Worm (Caenorhabditis elegans) whole organism, young adult: ENCODE results near the gene ZK742.4.

Experiments used
- B0261.1 ChIP-seq: sonication (generic microtip); optimal IDR thresholded peaks from 2 replicates; lab custom pipeline; 2016; ENCODE audit warnings: mild to moderate bottlenecking, missing genetic modification characterization, moderate library complexity, missing compliant biosample characterization
- C17E4.6 ChIP-seq: fragments of 200-800 bp; sonication (Bioruptor generic); IDR thresholded peaks from 2 replicates; pipeline ENCODE4 v1.3.6; 2022; ENCODE audit warnings: missing genetic modification reagents, missing genetic modification characterization, missing compliant biosample characterization
- F23B12.7 ChIP-seq: sonication (generic microtip); optimal IDR thresholded peaks from 2 replicates; lab custom pipeline; 2017; ENCODE audit warnings: missing genetic modification characterization, mild to moderate bottlenecking, missing compliant biosample characterization, antibody characterized with exemption, moderate library complexity; ENCODE audit not compliant: insufficient read depth
- F49E8.2 ChIP-seq: sonication (generic microtip); optimal IDR thresholded peaks from 3 replicates; lab custom pipeline; 2017; ENCODE audit warnings: missing genetic modification characterization, mild to moderate bottlenecking, missing compliant biosample characterization, antibody characterized with exemption, moderate library complexity; ENCODE audit not compliant: insufficient read depth
- F57C9.4 ChIP-seq: sonication (generic microtip); optimal IDR thresholded peaks from 2 replicates; lab custom pipeline; 2017; ENCODE audit warnings: mild to moderate bottlenecking, missing genetic modification characterization, missing compliant biosample characterization
- K11D2.4 ChIP-seq: fragments of 200-800 bp; sonication (Bioruptor generic); IDR thresholded peaks from 2 replicates; pipeline ENCODE4 v1.3.6; 2022; ENCODE audit warnings: missing genetic modification reagents, missing genetic modification characterization, missing compliant biosample characterization
- Y53G8AR.9 ChIP-seq: fragments of 200-800 bp; sonication (Bioruptor generic); conservative IDR thresholded peaks from 2 replicates; pipeline ENCODE4 v1.3.6; 2022; ENCODE audit warnings: missing genetic modification reagents, missing genetic modification characterization, missing compliant biosample characterization
- Y67H2A.10 ChIP-seq: fragments of 200-800 bp; sonication (Bioruptor generic); conservative IDR thresholded peaks from 2 replicates; pipeline ENCODE4 v1.3.6; 2022; ENCODE audit warnings: missing genetic modification reagents, missing genetic modification characterization, missing compliant biosample characterization
- ZK185.1 ChIP-seq: sonication (generic microtip); optimal IDR thresholded peaks from 2 replicates; lab custom pipeline; 2016; ENCODE audit warnings: mild to moderate bottlenecking, missing genetic modification characterization, missing compliant biosample characterization; ENCODE audit not compliant: poor library complexity, severe bottlenecking
- aptf-2 ChIP-seq: fragments of 200-800 bp; sonication (Bioruptor generic); conservative IDR thresholded peaks from 2 replicates; pipeline ENCODE4 v1.3.6; 2022; ENCODE audit warnings: missing genetic modification reagents, missing genetic modification characterization, missing compliant biosample characterization
- attf-5 ChIP-seq: fragments of 200-800 bp; sonication (Bioruptor generic); optimal IDR thresholded peaks from 2 replicates; lab custom pipeline; 2018; ENCODE audit warnings: mild to moderate bottlenecking, missing genetic modification characterization, missing compliant biosample characterization
- attf-6 ChIP-seq: fragments of 200-800 bp; sonication (Bioruptor generic); IDR thresholded peaks from 2 replicates; pipeline ENCODE4 v1.3.6; 2022; ENCODE audit warnings: missing genetic modification reagents, missing genetic modification characterization, missing compliant biosample characterization
- bed-1 ChIP-seq: fragments of 200-800 bp; sonication (Bioruptor generic); IDR thresholded peaks from 2 replicates; pipeline ENCODE4 v1.3.6; 2022; ENCODE audit warnings: missing genetic modification reagents, missing genetic modification characterization, missing compliant biosample characterization
- ceh-27 ChIP-seq: fragments of 200-800 bp; sonication (Bioruptor generic); optimal IDR thresholded peaks from 2 replicates; lab custom pipeline; 2018; ENCODE audit warnings: mild to moderate bottlenecking, missing genetic modification characterization, moderate library complexity, missing compliant biosample characterization
- ceh-58 ChIP-seq: fragments of 200-800 bp; sonication (Bioruptor generic); IDR thresholded peaks from 2 replicates; pipeline ENCODE4 v1.3.6; 2022; ENCODE audit warnings: missing genetic modification characterization, missing compliant biosample characterization
- chd-7 ChIP-seq: sonication (generic microtip); optimal IDR thresholded peaks from 2 replicates; lab custom pipeline; 2016; ENCODE audit warnings: mild to moderate bottlenecking, missing genetic modification characterization, moderate library complexity, missing compliant biosample characterization
- die-1 ChIP-seq: sonication (generic microtip); optimal IDR thresholded peaks from 2 replicates; lab custom pipeline; 2016; ENCODE audit warnings: missing genotype, mild to moderate bottlenecking, missing genetic modification characterization, missing compliant biosample characterization
- dpl-1 ChIP-seq: fragments of 150-350 bp; optimal IDR thresholded peaks from 2 replicates; lab custom pipeline; 2014; ENCODE audit warnings: missing biosample characterization, missing genetic modification reagents, missing genetic modification characterization
- egl-44 ChIP-seq: fragments of 200-800 bp; sonication (Bioruptor generic); IDR thresholded peaks from 2 replicates; pipeline ENCODE4 v1.3.6; 2022; ENCODE audit warnings: missing genetic modification reagents, missing genetic modification characterization, missing compliant biosample characterization
- gei-17 ChIP-seq: fragments of 200-800 bp; sonication (Bioruptor generic); optimal IDR thresholded peaks from 2 replicates; lab custom pipeline; 2018; ENCODE audit warnings: mild to moderate bottlenecking, missing genetic modification characterization, missing compliant biosample characterization
- hlh-12 ChIP-seq: sonication (generic microtip); optimal IDR thresholded peaks from 2 replicates; lab custom pipeline; 2016; ENCODE audit warnings: missing genetic modification characterization, missing compliant biosample characterization
- hrde-1 ChIP-seq: sonication (generic microtip); optimal IDR thresholded peaks from 2 replicates; lab custom pipeline; 2016; ENCODE audit warnings: missing genetic modification characterization, mild to moderate bottlenecking, missing compliant biosample characterization, moderate library complexity, missing genotype, missing genetic modification reagents, borderline replicate concordance
- hsf-1 ChIP-seq: fragments of 200-800 bp; sonication (Bioruptor generic); IDR thresholded peaks from 2 replicates; pipeline ENCODE4 v1.3.6; 2022; ENCODE audit warnings: missing genetic modification reagents, missing genetic modification characterization, missing compliant biosample characterization
- let-526 ChIP-seq: fragments of 200-800 bp; sonication (Bioruptor generic); IDR thresholded peaks from 2 replicates; pipeline ENCODE4 v1.3.6; 2022; ENCODE audit warnings: missing genetic modification reagents, missing genetic modification characterization, missing compliant biosample characterization
- lin-54 ChIP-seq: fragments of 200-800 bp; sonication (Bioruptor generic); optimal IDR thresholded peaks from 2 replicates; lab custom pipeline; 2018; ENCODE audit warnings: mild to moderate bottlenecking, missing genetic modification characterization, missing compliant biosample characterization
- lir-1 ChIP-seq: fragments of 200-800 bp; sonication (Bioruptor generic); conservative IDR thresholded peaks from 2 replicates; pipeline ENCODE4 v1.3.6; 2022; ENCODE audit warnings: missing genetic modification reagents, missing genetic modification characterization, missing compliant biosample characterization
- madf-10 ChIP-seq: sonication (generic microtip); optimal IDR thresholded peaks from 2 replicates; lab custom pipeline; 2016; ENCODE audit warnings: mild to moderate bottlenecking, missing genetic modification characterization, missing compliant biosample characterization
- madf-3 ChIP-seq: fragments of 200-800 bp; sonication (Bioruptor generic); IDR thresholded peaks from 2 replicates; pipeline ENCODE4 v1.3.6; 2022; ENCODE audit warnings: missing genetic modification reagents, missing genetic modification characterization, missing compliant biosample characterization
- madf-6 ChIP-seq: fragments of 200-800 bp; sonication (Bioruptor generic); IDR thresholded peaks from 2 replicates; pipeline ENCODE4 v1.3.6; 2022; ENCODE audit warnings: missing genetic modification reagents, missing genetic modification characterization, missing compliant biosample characterization
- madf-8 ChIP-seq: fragments of 200-800 bp; sonication (Bioruptor generic); conservative IDR thresholded peaks from 2 replicates; pipeline ENCODE4 v1.3.6; 2022; ENCODE audit warnings: missing genetic modification reagents, missing genetic modification characterization, missing compliant biosample characterization
- mcd-1 ChIP-seq: fragments of 200-800 bp; sonication (Bioruptor generic); IDR thresholded peaks from 2 replicates; pipeline ENCODE4 v1.3.6; 2022; ENCODE audit warnings: missing genetic modification reagents, missing genetic modification characterization, missing compliant biosample characterization
- mes-4 ChIP-seq: sonication (generic microtip); optimal IDR thresholded peaks from 2 replicates; lab custom pipeline; 2016; ENCODE audit warnings: missing genotype, missing genetic modification characterization, missing compliant biosample characterization
- mxl-1 ChIP-seq: sonication (generic microtip); optimal IDR thresholded peaks from 2 replicates; lab custom pipeline; 2016; ENCODE audit warnings: missing genetic modification characterization, missing compliant biosample characterization
- nfya-2 ChIP-seq: fragments of 200-800 bp; sonication (Bioruptor generic); IDR thresholded peaks from 2 replicates; pipeline ENCODE4 v1.3.6; 2022; ENCODE audit warnings: missing genetic modification reagents, missing genetic modification characterization, missing compliant biosample characterization
- nfyb-1 ChIP-seq: fragments of 200-800 bp; sonication (Bioruptor generic); IDR thresholded peaks from 2 replicates; pipeline ENCODE4 v1.3.6; 2022; ENCODE audit warnings: missing genetic modification reagents, missing genetic modification characterization, missing compliant biosample characterization
- nhr-27 ChIP-seq: fragments of 200-800 bp; sonication (Bioruptor generic); optimal IDR thresholded peaks from 2 replicates; lab custom pipeline; 2018; ENCODE audit warnings: mild to moderate bottlenecking, missing genetic modification characterization, moderate library complexity, missing compliant biosample characterization
- pbrm-1 ChIP-seq: fragments of 200-800 bp; sonication (Bioruptor generic); IDR thresholded peaks from 2 replicates; pipeline ENCODE4 v1.3.6; 2022; ENCODE audit warnings: missing genetic modification reagents, missing genetic modification characterization, missing compliant biosample characterization
- pha-4 ChIP-seq: fragments of 150-350 bp; sonication (generic microtip); optimal IDR thresholded peaks from 2 replicates; lab custom pipeline; 2014; ENCODE audit warnings: missing biosample characterization, missing genetic modification reagents, missing genetic modification characterization
- rcor-1 ChIP-seq: fragments of 200-800 bp; sonication (Bioruptor generic); IDR thresholded peaks from 2 replicates; pipeline ENCODE4 v1.3.6; 2022; ENCODE audit warnings: missing genetic modification reagents, missing genetic modification characterization, missing compliant biosample characterization
- rpc-1 ChIP-seq, 2 experiments: fragments of 150-350 bp in 1 of 2; sonication (generic microtip) in 1 of 2; optimal IDR thresholded peaks; 2 replicates each; lab custom pipeline; 2014 to 2018; ENCODE audit warnings: missing biosample characterization in 1 of 2, missing genetic modification characterization in 1 of 2, missing genetic modification reagents in 1 of 2, missing genotype in 1 of 2
- sdz-38 ChIP-seq: sonication (generic microtip); optimal IDR thresholded peaks from 2 replicates; lab custom pipeline; 2016; ENCODE audit warnings: missing genotype, missing genetic modification characterization, missing compliant biosample characterization
- snpc-1.1 ChIP-seq: sonication (generic microtip); optimal IDR thresholded peaks from 2 replicates; lab custom pipeline; 2017; ENCODE audit warnings: missing genetic modification characterization, mild to moderate bottlenecking, missing compliant biosample characterization, antibody characterized with exemption, moderate library complexity, missing genotype, missing genetic modification reagents; ENCODE audit not compliant: insufficient read depth
- sptf-2 ChIP-seq: fragments of 200-800 bp; sonication (Bioruptor generic); optimal IDR thresholded peaks from 2 replicates; lab custom pipeline; 2018; ENCODE audit warnings: mild to moderate bottlenecking, missing genetic modification characterization, missing compliant biosample characterization
- tbx-9 ChIP-seq: sonication (generic microtip); optimal IDR thresholded peaks from 2 replicates; lab custom pipeline; 2016; ENCODE audit warnings: borderline replicate concordance, missing genetic modification characterization, inconsistent platforms, missing compliant biosample characterization
- xnd-1 ChIP-seq: sonication (generic microtip); optimal IDR thresholded peaks from 2 replicates; lab custom pipeline; 2016; ENCODE audit warnings: missing genotype, missing genetic modification reagents, missing genetic modification characterization, missing compliant biosample characterization
- ztf-28 ChIP-seq: fragments of 200-800 bp; sonication (Bioruptor generic); IDR thresholded peaks from 2 replicates; pipeline ENCODE4 v1.3.6; 2022; ENCODE audit warnings: missing genetic modification reagents, missing genetic modification characterization, missing compliant biosample characterization

Gene ZK742.4

ce11 chrV:7804064-7804800 is 7.4 kb downstream of the ZK742.4 start, which contains the start of gene uvs-1:
TSS of gene uvs-1 (minus strand) at chrV:7804208.
- TF ChIP-seq ZK185.1 (tag; lab: Kevin White, UChicago) = no peak
- TF ChIP-seq sptf-2 (GFP tag; lab: Kevin White, UChicago) = no peak
- TF ChIP-seq nfya-2 (GFP tag; lab: Robert Waterston, UW) = no peak
- TF ChIP-seq hrde-1 (tag; lab: Kevin White, UChicago) = no peak
- TF ChIP-seq madf-10 (tag; lab: Kevin White, UChicago) = peak; percentile 36
- TF ChIP-seq B0261.1 (tag; lab: Kevin White, UChicago) = no peak
- no peak for TF ChIP-seq ceh-58 (GFP tag; lab: Robert Waterston, UW)
- no peak for TF ChIP-seq F23B12.7 (tag; lab: Kevin White, UChicago)
- no peak for TF ChIP-seq Y53G8AR.9 (GFP tag; lab: Robert Waterston, UW)
- no peak for TF ChIP-seq bed-1 (GFP tag; lab: Robert Waterston, UW)
- TF ChIP-seq K11D2.4 (GFP tag; lab: Robert Waterston, UW) = no peak
- peak; percentile 73; the same call in 1 of the 2 replicates for TF ChIP-seq madf-3
- no peak for TF ChIP-seq aptf-2 (GFP tag; lab: Robert Waterston, UW)
- TF ChIP-seq nhr-27 (tag; lab: Kevin White, UChicago) = no peak
- no peak for TF ChIP-seq lir-1 (GFP tag; lab: Robert Waterston, UW)
- no peak for TF ChIP-seq snpc-1.1 (tag; lab: Kevin White, UChicago)
- no peak for TF ChIP-seq mxl-1 (tag; lab: Kevin White, UChicago)
- no peak for TF ChIP-seq die-1 (tag; lab: Kevin White, UChicago)
- TF ChIP-seq F57C9.4 = no peak
- TF ChIP-seq tbx-9 (tag; lab: Kevin White, UChicago) = no peak
- TF ChIP-seq attf-5 (GFP tag; lab: Kevin White, UChicago) = peak; percentile 75
- peak; percentile 51 for TF ChIP-seq dpl-1
- TF ChIP-seq C17E4.6 = 0 out of 2 replicates have a peak, but pooled peaks have one; percentile 28
- TF ChIP-seq madf-6 (GFP tag; lab: Robert Waterston, UW) = peak; percentile 93
- TF ChIP-seq rpc-1 (optimal IDR thresholded peaks at IDR 0.05; lab: Kevin White, UChicago) = no peak
- no peak for TF ChIP-seq rpc-1 (tag; optimal IDR thresholded peaks at IDR 0.05; lab: Kevin White, UChicago)
- peak; percentile 51 for TF ChIP-seq ceh-27 (GFP tag; lab: Kevin White, UChicago)
- peak; percentile 56; the same call in 1 of the 2 replicates for TF ChIP-seq Y67H2A.10 (GFP tag; lab: Robert Waterston, UW)
- no peak for TF ChIP-seq hlh-12 (tag; lab: Kevin White, UChicago)
- TF ChIP-seq ztf-28 = no peak
- TF ChIP-seq lin-54 = peak; percentile 23
- TF ChIP-seq hsf-1 (GFP tag; lab: Robert Waterston, UW) = peak; percentile 78
- peak; percentile 83 for TF ChIP-seq madf-8 (GFP tag; lab: Robert Waterston, UW)
- TF ChIP-seq attf-6 (GFP tag; lab: Robert Waterston, UW) = peak; percentile 52; the same call in 1 of the 2 replicates
- TF ChIP-seq gei-17 (GFP tag; lab: Kevin White, UChicago) = no peak
- TF ChIP-seq mes-4 (tag; lab: Kevin White, UChicago) = no peak
- TF ChIP-seq pha-4 (tag; lab: Kevin White, UChicago) = no peak
- peak; percentile 83 for TF ChIP-seq mcd-1 (GFP tag; lab: Robert Waterston, UW)
- TF ChIP-seq pbrm-1 (GFP tag; lab: Robert Waterston, UW) = 0 out of 2 replicates have a peak, but pooled peaks have one; percentile 42
- TF ChIP-seq F49E8.2 (tag; lab: Kevin White, UChicago) = no peak
- TF ChIP-seq nfyb-1 = no peak
- TF ChIP-seq xnd-1 (tag; lab: Kevin White, UChicago) = peak; percentile 58
- no peak for TF ChIP-seq chd-7 (tag; lab: Kevin White, UChicago)
- no peak for TF ChIP-seq sdz-38 (tag; lab: Kevin White, UChicago)
- TF ChIP-seq egl-44 (GFP tag; lab: Robert Waterston, UW) = no peak
- 0 out of 2 replicates have a peak, but pooled peaks have one; percentile 20 for TF ChIP-seq let-526 (GFP tag; lab: Robert Waterston, UW)
- TF ChIP-seq rcor-1 = no peak
